Fruit fly (Drosophila melanogaster): ENCODE measurements around the gene SdicA.
A peak's percentile ranks its signal among the peaks of the same experiment; 100 is the strongest.

The SdicA gene

DNA sequence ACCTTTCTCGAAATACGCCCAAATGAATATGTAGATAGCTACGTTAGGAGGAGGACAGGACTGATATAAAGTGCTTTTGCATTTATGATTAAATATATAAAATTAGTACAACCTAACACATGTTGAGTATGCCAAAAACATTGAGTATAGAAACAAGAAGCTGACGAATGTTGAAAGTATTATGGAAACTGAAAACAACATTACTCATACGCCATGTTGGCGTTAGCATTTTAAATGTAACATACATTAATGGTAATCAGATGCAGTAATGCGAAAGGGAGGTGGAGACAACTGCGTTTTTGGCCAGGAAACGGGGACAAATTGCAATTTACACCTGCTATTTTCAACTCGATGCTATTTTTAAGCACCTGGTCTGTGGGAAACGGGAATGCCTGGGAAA lies 43.2 kb downstream of the SdicA start:
- TF ChIP-seq CG14655 (GFP tag; optimal IDR thresholded peaks at IDR 0.05) = no peak

DNA sequence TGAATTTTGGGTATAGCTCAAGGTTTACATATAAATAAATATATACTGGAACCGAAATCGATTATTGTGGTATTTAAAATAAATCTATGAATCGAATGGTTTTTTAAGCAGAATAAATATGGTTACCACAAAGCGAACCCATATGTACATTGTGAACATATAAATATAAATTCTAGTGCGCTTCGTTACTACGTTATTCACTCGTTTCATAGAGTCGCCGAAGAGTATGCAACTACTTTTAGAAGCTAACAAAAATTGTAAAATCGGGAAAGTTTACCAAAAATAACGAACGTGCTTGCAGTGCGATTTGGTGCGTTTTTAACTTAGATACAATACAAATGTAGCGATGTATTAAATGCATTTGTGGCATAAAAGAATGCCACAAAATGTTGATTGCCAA lies 45.8 kb downstream of the SdicA start:
- TF ChIP-seq CG8159 (tag; optimal IDR thresholded peaks at IDR 0.05) = no peak
- no peak for TF ChIP-seq CG9948 (tag; optimal IDR thresholded peaks at IDR 0.05)
- no peak for TF ChIP-seq CG13204 (GFP tag; optimal IDR thresholded peaks at IDR 0.05)
- no peak for TF ChIP-seq CG32121 (GFP tag; IDR thresholded peaks at IDR 0.05)

DNA sequence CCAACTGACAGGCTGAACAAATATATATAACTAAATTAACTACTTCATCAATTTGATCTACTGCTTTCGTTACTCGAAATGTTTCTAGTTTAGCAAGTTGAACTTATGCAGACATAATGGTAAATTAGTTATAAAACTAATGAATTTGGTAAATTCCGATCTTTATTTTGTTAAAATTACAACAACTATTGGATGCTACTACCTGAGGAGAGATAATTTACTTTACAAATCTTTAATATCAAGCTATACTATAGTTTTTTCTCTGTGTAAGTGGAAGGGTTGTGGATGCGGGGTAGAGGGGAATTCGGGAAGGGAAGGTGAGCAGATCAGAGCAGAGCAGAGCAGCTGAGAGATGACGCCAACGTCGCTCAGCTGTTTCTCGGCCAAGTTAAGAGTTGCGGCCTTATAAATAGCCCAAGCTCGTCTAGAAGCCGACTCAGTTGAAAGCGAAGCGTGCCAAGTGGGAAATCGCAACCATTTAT lies 54.0 kb downstream of the SdicA start, which contains the start of gene aspr:
aspr (plus strand) TSS at position 432 of the 482 bp plus-strand sequence.
- TF ChIP-seq CG10348 (GFP tag; IDR thresholded peaks at IDR 0.05) (no peak), CG4496 (GFP tag; IDR thresholded peaks at IDR 0.05) (no peak), CG34367 (tag; optimal IDR thresholded peaks at IDR 0.05) (no peak), CG13204 (GFP tag; optimal IDR thresholded peaks at IDR 0.05) (no peak), CG8159 (tag; optimal IDR thresholded peaks at IDR 0.05) (peak; percentile 63), Pif1B (GFP tag; optimal IDR thresholded peaks at IDR 0.05) (no peak), CG8301 (tag; optimal IDR thresholded peaks at IDR 0.05) (no peak), CG32121 (GFP tag; IDR thresholded peaks at IDR 0.05) (no peak), CG15710 (tag; optimal IDR thresholded peaks at IDR 0.05) (peak; percentile 56), CG12605 (GFP tag; IDR thresholded peaks at IDR 0.05) (no peak), gl (tag; optimal IDR thresholded peaks at IDR 0.05) (no peak), D1 (tag; optimal IDR thresholded peaks at IDR 0.05) (no peak), Ets98B (GFP tag; IDR thresholded peaks at IDR 0.05) (no peak), fd96Ca (GFP tag; IDR thresholded peaks at IDR 0.05) (no peak), CG17806 (tag; optimal IDR thresholded peaks at IDR 0.05) (peak; percentile 47), Pif1A (GFP tag; optimal IDR thresholded peaks at IDR 0.05) (peak; percentile 25), Snoo (tag; optimal IDR thresholded peaks at IDR 0.05) (no peak), EcR (GFP tag; optimal IDR thresholded peaks at IDR 0.05) (no peak), rn (GFP tag; IDR thresholded peaks at IDR 0.05) (no peak), CG9948 (tag; optimal IDR thresholded peaks at IDR 0.05) (peak; percentile 52), CG14655 (GFP tag; optimal IDR thresholded peaks at IDR 0.05) (peak; percentile 28)

Measured in whole organism, pupa.